Fruit fly (Drosophila melanogaster): ENCODE measurements around the gene CG32152.

- TF ChIP-seq Abd-B (GFP tag; optimal IDR thresholded peaks at IDR 0.05) (no peak), Vsx2 (GFP tag; optimal IDR thresholded peaks at IDR 0.05; ENCODE audit: partially characterized antibody) (peak; percentile 31), jim (GFP tag; optimal IDR thresholded peaks at IDR 0.05) (no peak), sage (GFP tag; optimal IDR thresholded peaks at IDR 0.05) (no peak), Sp1 (GFP tag; optimal IDR thresholded peaks at IDR 0.05) (no peak), ey (GFP tag; optimal IDR thresholded peaks at IDR 0.05) (no peak), Hr78 (GFP tag; optimal IDR thresholded peaks at IDR 0.05) (no peak), lola (GFP tag; optimal IDR thresholded peaks at IDR 0.05) (no peak), CG32264 (GFP tag; optimal IDR thresholded peaks at IDR 0.05) (no peak), usp (GFP tag; optimal IDR thresholded peaks at IDR 0.05) (no peak)
Observed at dm6 chr3L:16178433-16178832, 34.6 kb upstream of the CG32152 start.

All from whole organism, wandering third instar larva.